Worm (Caenorhabditis elegans): ENCODE results near the gene Y49F6A.12.

DNA sequence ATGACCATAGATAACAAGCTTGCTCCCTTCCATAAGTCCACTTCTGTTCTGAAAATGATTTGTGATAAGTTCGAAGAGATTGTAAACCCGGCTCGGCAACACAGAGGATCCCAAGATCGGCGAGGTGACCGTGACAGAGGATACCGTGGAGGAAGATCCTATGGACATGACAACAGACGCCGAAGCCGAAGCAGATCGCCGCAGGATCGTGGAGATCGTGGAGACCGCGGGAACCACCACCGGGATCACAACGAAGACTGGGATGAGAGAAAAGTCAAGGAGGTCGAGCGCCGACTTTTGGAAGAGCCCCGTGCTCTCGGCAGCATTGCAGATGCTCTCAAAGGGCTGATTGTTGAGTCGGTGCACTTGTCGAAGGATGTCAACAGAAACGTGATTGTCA is 9.1 kb downstream of the Y49F6A.12 start:
- TF ChIP-seq attf-5 (GFP tag; optimal IDR thresholded peaks at IDR 0.05): no peak
- no peak for TF ChIP-seq let-526 (GFP tag; IDR thresholded peaks at IDR 0.05)
- no peak for TF ChIP-seq somi-1 (GFP tag; optimal IDR thresholded peaks at IDR 0.05)
- no peak for TF ChIP-seq sptf-2 (GFP tag; optimal IDR thresholded peaks at IDR 0.05)
- TF ChIP-seq unc-130 (GFP tag; optimal IDR thresholded peaks at IDR 0.05): no peak
- TF ChIP-seq efl-1 (GFP tag; optimal IDR thresholded peaks at IDR 0.05): no peak
- no peak for TF ChIP-seq F49E8.2 (tag; optimal IDR thresholded peaks at IDR 0.05; ENCODE audit: insufficient read depth)
- no peak for TF ChIP-seq dox-1 (GFP tag; IDR thresholded peaks at IDR 0.05)
- TF ChIP-seq pbrm-1 (GFP tag; IDR thresholded peaks at IDR 0.05): no peak
